Fruit fly (Drosophila melanogaster): ENCODE results near the gene CG5167.

The CG5167 gene

dm6 chr3R:12439401-12440143, 33.2 kb downstream of the CG5167 start, which contains the start of gene Desat1 (continued):
- no peak for TF ChIP-seq btn (GFP tag; optimal IDR thresholded peaks at IDR 0.05)
- peak; percentile 8 for TF ChIP-seq CG30403 (GFP tag; optimal IDR thresholded peaks at IDR 0.05)
- no peak for TF ChIP-seq CG7372 (GFP tag; IDR thresholded peaks at IDR 0.05)
- TF ChIP-seq MTF-1 (GFP tag; optimal IDR thresholded peaks at IDR 0.05; ENCODE audit: borderline replicate concordance) = no peak
- TF ChIP-seq CG10209 (GFP tag; optimal IDR thresholded peaks at IDR 0.05) = no peak
- TF ChIP-seq CG6272 (GFP tag; IDR thresholded peaks at IDR 0.05) = no peak
- no peak for TF ChIP-seq CG3847 (GFP tag; IDR thresholded peaks at IDR 0.05)
- no peak for TF ChIP-seq CG32532 (GFP tag; IDR thresholded peaks at IDR 0.05)
- TF ChIP-seq maf-S (GFP tag; optimal IDR thresholded peaks at IDR 0.05) = no peak
- no peak for TF ChIP-seq CG10431 (GFP tag; optimal IDR thresholded peaks at IDR 0.05)
- TF ChIP-seq Optix (GFP tag; IDR thresholded peaks at IDR 0.05) = no peak
- no peak for TF ChIP-seq stc (GFP tag; IDR thresholded peaks at IDR 0.05)
- TF ChIP-seq CG17568 (GFP tag; optimal IDR thresholded peaks at IDR 0.05) = no peak
- no peak for TF ChIP-seq pita (GFP tag; optimal IDR thresholded peaks at IDR 0.05)
- no peak for TF ChIP-seq CG3163 (GFP tag; optimal IDR thresholded peaks at IDR 0.05)
- TF ChIP-seq eyg (GFP tag; optimal IDR thresholded peaks at IDR 0.05) = no peak
- no peak for TF ChIP-seq CG8359 (GFP tag; optimal IDR thresholded peaks at IDR 0.05; ENCODE audit: borderline replicate concordance)
- TF ChIP-seq Six4 (GFP tag; optimal IDR thresholded peaks at IDR 0.05) = no peak
- no peak for TF ChIP-seq dm (GFP tag; optimal IDR thresholded peaks at IDR 0.05)
- peak; percentile 9 for TF ChIP-seq phol (tag; optimal IDR thresholded peaks at IDR 0.05)
- no peak for TF ChIP-seq NK7.1 (GFP tag; optimal IDR thresholded peaks at IDR 0.05)
- no peak for TF ChIP-seq CG16815 (GFP tag; optimal IDR thresholded peaks at IDR 0.05)
- TF ChIP-seq CG15479 (GFP tag; optimal IDR thresholded peaks at IDR 0.05) = no peak
- TF ChIP-seq Hr39 (optimal IDR thresholded peaks at IDR 0.05) = no peak
- peak; percentile 54 for TF ChIP-seq MBD-R2 (GFP tag; IDR thresholded peaks at IDR 0.05)
- peak; percentile 59 for TF ChIP-seq CG14710 (tag; optimal IDR thresholded peaks at IDR 0.05)
- TF ChIP-seq ems (GFP tag; optimal IDR thresholded peaks at IDR 0.05) = no peak
- no peak for TF ChIP-seq Adf1 (GFP tag; IDR thresholded peaks at IDR 0.05)
- no peak for TF ChIP-seq eve (GFP tag; optimal IDR thresholded peaks at IDR 0.05)
- no peak for TF ChIP-seq NfI (GFP tag; optimal IDR thresholded peaks at IDR 0.05)
- no peak for TF ChIP-seq Chrac-16 (GFP tag; optimal IDR thresholded peaks at IDR 0.05)
- peak; percentile 15 for TF ChIP-seq CG17829 (tag; optimal IDR thresholded peaks at IDR 0.05)
- TF ChIP-seq CG1832 (GFP tag; optimal IDR thresholded peaks at IDR 0.05) = no peak
- TF ChIP-seq Hey (tag; optimal IDR thresholded peaks at IDR 0.05) = no peak
- TF ChIP-seq lab (GFP tag; optimal IDR thresholded peaks at IDR 0.05) = no peak
- no peak for TF ChIP-seq CG11723 (GFP tag; optimal IDR thresholded peaks at IDR 0.05)
- TF ChIP-seq jigr1 (GFP tag; IDR thresholded peaks at IDR 0.05) = no peak
- TF ChIP-seq Usf (GFP tag; optimal IDR thresholded peaks at IDR 0.05) = no peak
- TF ChIP-seq aop (GFP tag; IDR thresholded peaks at IDR 0.05) = no peak
- peak; percentile 94 for TF ChIP-seq CG13287 (GFP tag; IDR thresholded peaks at IDR 0.05; ENCODE audit: partially characterized antibody)
- no peak for TF ChIP-seq CG17359 (tag; optimal IDR thresholded peaks at IDR 0.05)
- no peak for TF ChIP-seq CG14014 (GFP tag; IDR thresholded peaks at IDR 0.05)
- TF ChIP-seq CG31365 (tag; optimal IDR thresholded peaks at IDR 0.05) = no peak
- peak; percentile 41 for TF ChIP-seq Abd-B (GFP tag; optimal IDR thresholded peaks at IDR 0.05)
- no peak for TF ChIP-seq prd (optimal IDR thresholded peaks at IDR 0.05)
- TF ChIP-seq prd (GFP tag; IDR thresholded peaks at IDR 0.05) = no peak
- peak; percentile 58; the same call in 1 of the 2 replicates for TF ChIP-seq CG42726 (GFP tag; IDR thresholded peaks at IDR 0.05; ENCODE audit: partially characterized antibody)
- TF ChIP-seq CG3995 (GFP tag; optimal IDR thresholded peaks at IDR 0.05) = peak; percentile 19
- TF ChIP-seq CG6813 (GFP tag; optimal IDR thresholded peaks at IDR 0.05) = no peak
- no peak for TF ChIP-seq rib (GFP tag; IDR thresholded peaks at IDR 0.05)
- TF ChIP-seq lmd (GFP tag; IDR thresholded peaks at IDR 0.05) = no peak

All from whole organism, embryonic.